Worm (Caenorhabditis elegans) whole organism, L2 larva: Measurements from ENCODE around the gene clp-9.

ENCODE experiments used
- C34F6.9 ChIP-seq: fragments of 150-350 bp; optimal IDR thresholded peaks from 2 replicates; lab custom pipeline; 2014; ENCODE audit warnings: missing biosample characterization, missing genetic modification characterization
- F13H6.1 ChIP-seq: sonication (generic microtip); optimal IDR thresholded peaks from 2 replicates; lab custom pipeline; 2016; ENCODE audit warnings: missing genetic modification characterization, missing compliant biosample characterization
- R02D3.7 ChIP-seq: fragments of 150-350 bp; optimal IDR thresholded peaks from 2 replicates; lab custom pipeline; 2014; ENCODE audit warnings: missing biosample characterization, missing genetic modification characterization
- Y55F3AM.14 ChIP-seq: fragments of 200-800 bp; sonication (Bioruptor generic); optimal IDR thresholded peaks from 2 replicates; lab custom pipeline; 2018; ENCODE audit warnings: mild to moderate bottlenecking, missing genetic modification characterization, missing compliant biosample characterization
- ZK546.5 ChIP-seq: sonication (generic microtip); optimal IDR thresholded peaks from 2 replicates; lab custom pipeline; 2017; ENCODE audit warnings: missing biosample characterization, missing genetic modification characterization
- aly-2 ChIP-seq: fragments of 150-350 bp; optimal IDR thresholded peaks from 2 replicates; lab custom pipeline; 2014; ENCODE audit warnings: missing biosample characterization, missing genetic modification characterization
- ama-1 ChIP-seq: fragments of 150-350 bp; optimal IDR thresholded peaks from 2 replicates; lab custom pipeline; 2018; ENCODE audit warnings: inconsistent platforms
- blmp-1 ChIP-seq: sonication (generic microtip); optimal IDR thresholded peaks from 2 replicates; lab custom pipeline; 2017; ENCODE audit warnings: missing genetic modification characterization, mild to moderate bottlenecking, missing compliant biosample characterization, antibody characterized with exemption, moderate library complexity; ENCODE audit not compliant: insufficient read depth
- ceh-16 ChIP-seq: fragments of 150-350 bp; optimal IDR thresholded peaks from 2 replicates; lab custom pipeline; 2014; ENCODE audit warnings: missing biosample characterization, missing genetic modification characterization
- crh-2 ChIP-seq: sonication (generic microtip); optimal IDR thresholded peaks from 2 replicates; lab custom pipeline; 2017; ENCODE audit warnings: missing biosample characterization, missing genetic modification characterization
- elt-1 ChIP-seq: fragments of 150-350 bp; optimal IDR thresholded peaks from 2 replicates; lab custom pipeline; 2014; ENCODE audit warnings: missing biosample characterization, missing genetic modification characterization
- elt-3 ChIP-seq: sonication (generic microtip); optimal IDR thresholded peaks from 2 replicates; lab custom pipeline; 2017; ENCODE audit warnings: missing biosample characterization, missing genetic modification characterization
- fos-1 ChIP-seq: fragments of 150-350 bp; optimal IDR thresholded peaks from 2 replicates; lab custom pipeline; 2014; ENCODE audit warnings: missing biosample characterization, missing genetic modification characterization
- lin-11 ChIP-seq: fragments of 150-350 bp; sonication (generic microtip); optimal IDR thresholded peaks from 2 replicates; lab custom pipeline; 2014; ENCODE audit warnings: missing biosample characterization, missing genetic modification characterization, inconsistent platforms, mixed read lengths
- lin-39 ChIP-seq: fragments of 150-350 bp; optimal IDR thresholded peaks from 2 replicates; lab custom pipeline; 2014; ENCODE audit warnings: missing biosample characterization, missing genetic modification reagents, missing genetic modification characterization
- mab-5 ChIP-seq: fragments of 150-350 bp; optimal IDR thresholded peaks from 2 replicates; lab custom pipeline; 2014; ENCODE audit warnings: missing biosample characterization, missing genetic modification characterization
- mbf-1 ChIP-seq: sonication (generic microtip); optimal IDR thresholded peaks from 2 replicates; lab custom pipeline; 2017; ENCODE audit warnings: missing biosample characterization, missing genetic modification characterization
- mdl-1 ChIP-seq, 2 experiments: fragments of 150-350 bp in 1 of 2; sonication (generic microtip) in 1 of 2; optimal IDR thresholded peaks; 2 replicates each; lab custom pipeline; 2017; ENCODE audit warnings: missing biosample characterization in 2 of 2, missing genetic modification characterization in 2 of 2
- nhr-11 ChIP-seq: fragments of 150-350 bp; optimal IDR thresholded peaks from 2 replicates; lab custom pipeline; 2014; ENCODE audit warnings: missing biosample characterization, missing genetic modification characterization
- nhr-12 ChIP-seq: fragments of 150-350 bp; optimal IDR thresholded peaks from 2 replicates; lab custom pipeline; 2014; ENCODE audit warnings: missing biosample characterization, missing genetic modification characterization
- nhr-129 ChIP-seq: fragments of 150-350 bp; optimal IDR thresholded peaks from 2 replicates; lab custom pipeline; 2014; ENCODE audit warnings: missing biosample characterization, missing genetic modification characterization
- nhr-21 ChIP-seq: fragments of 150-350 bp; optimal IDR thresholded peaks from 2 replicates; lab custom pipeline; 2014; ENCODE audit warnings: missing biosample characterization, missing genetic modification characterization
- nhr-23 ChIP-seq: fragments of 150-350 bp; optimal IDR thresholded peaks from 2 replicates; lab custom pipeline; 2014; ENCODE audit warnings: missing biosample characterization, missing genetic modification reagents, missing genetic modification characterization
- nhr-25 ChIP-seq: fragments of 150-350 bp; sonication (generic microtip); optimal IDR thresholded peaks from 3 replicates; lab custom pipeline; 2014; ENCODE audit warnings: missing biosample characterization, missing genetic modification characterization
- nhr-77 ChIP-seq: fragments of 150-350 bp; optimal IDR thresholded peaks from 2 replicates; lab custom pipeline; 2014; ENCODE audit warnings: missing biosample characterization, missing genetic modification characterization
- peb-1 ChIP-seq: fragments of 150-350 bp; optimal IDR thresholded peaks from 2 replicates; lab custom pipeline; 2014; ENCODE audit warnings: missing biosample characterization, missing genetic modification characterization
- skn-1 ChIP-seq: sonication (generic microtip); optimal IDR thresholded peaks from 2 replicates; lab custom pipeline; 2017; ENCODE audit warnings: missing biosample characterization, missing genetic modification characterization
- sma-3 ChIP-seq: sonication (generic microtip); optimal IDR thresholded peaks from 2 replicates; lab custom pipeline; 2016; ENCODE audit warnings: missing genetic modification reagents, missing genetic modification characterization, missing compliant biosample characterization
- sma-9 ChIP-seq, 2 experiments: fragments of 150-350 bp in 1 of 2; sonication (generic microtip) in 1 of 2; optimal IDR thresholded peaks; 2 replicates each; lab custom pipeline; 2014 to 2016; ENCODE audit warnings: missing genetic modification characterization in 2 of 2, mild to moderate bottlenecking in 1 of 2, missing biosample characterization in 1 of 2, missing compliant biosample characterization in 1 of 2, missing genetic modification reagents in 1 of 2, moderate library complexity in 1 of 2
- unc-39 ChIP-seq: fragments of 150-350 bp; optimal IDR thresholded peaks from 2 replicates; lab custom pipeline; 2014; ENCODE audit warnings: missing biosample characterization, missing genetic modification characterization
- unc-55 ChIP-seq: fragments of 150-350 bp; sonication (generic microtip); optimal IDR thresholded peaks from 3 replicates; lab custom pipeline; 2014; ENCODE audit warnings: missing biosample characterization, missing genetic modification reagents, missing genetic modification characterization
- unc-62 ChIP-seq: fragments of 150-350 bp; optimal IDR thresholded peaks from 2 replicates; lab custom pipeline; 2014; ENCODE audit warnings: missing biosample characterization, missing genetic modification reagents, missing genetic modification characterization
- ztf-1 ChIP-seq: fragments of 200-800 bp; sonication (Bioruptor generic); conservative IDR thresholded peaks from 2 replicates; pipeline ENCODE4 v1.3.6; 2022; ENCODE audit warnings: missing genetic modification characterization, missing compliant biosample characterization
- ztf-11 ChIP-seq: sonication (generic microtip); optimal IDR thresholded peaks from 2 replicates; lab custom pipeline; 2017; ENCODE audit warnings: missing biosample characterization, missing genetic modification characterization
- ztf-4 ChIP-seq: fragments of 150-350 bp; optimal IDR thresholded peaks from 2 replicates; lab custom pipeline; 2014; ENCODE audit warnings: missing biosample characterization, missing genetic modification characterization

clp-9 gene

DNA sequence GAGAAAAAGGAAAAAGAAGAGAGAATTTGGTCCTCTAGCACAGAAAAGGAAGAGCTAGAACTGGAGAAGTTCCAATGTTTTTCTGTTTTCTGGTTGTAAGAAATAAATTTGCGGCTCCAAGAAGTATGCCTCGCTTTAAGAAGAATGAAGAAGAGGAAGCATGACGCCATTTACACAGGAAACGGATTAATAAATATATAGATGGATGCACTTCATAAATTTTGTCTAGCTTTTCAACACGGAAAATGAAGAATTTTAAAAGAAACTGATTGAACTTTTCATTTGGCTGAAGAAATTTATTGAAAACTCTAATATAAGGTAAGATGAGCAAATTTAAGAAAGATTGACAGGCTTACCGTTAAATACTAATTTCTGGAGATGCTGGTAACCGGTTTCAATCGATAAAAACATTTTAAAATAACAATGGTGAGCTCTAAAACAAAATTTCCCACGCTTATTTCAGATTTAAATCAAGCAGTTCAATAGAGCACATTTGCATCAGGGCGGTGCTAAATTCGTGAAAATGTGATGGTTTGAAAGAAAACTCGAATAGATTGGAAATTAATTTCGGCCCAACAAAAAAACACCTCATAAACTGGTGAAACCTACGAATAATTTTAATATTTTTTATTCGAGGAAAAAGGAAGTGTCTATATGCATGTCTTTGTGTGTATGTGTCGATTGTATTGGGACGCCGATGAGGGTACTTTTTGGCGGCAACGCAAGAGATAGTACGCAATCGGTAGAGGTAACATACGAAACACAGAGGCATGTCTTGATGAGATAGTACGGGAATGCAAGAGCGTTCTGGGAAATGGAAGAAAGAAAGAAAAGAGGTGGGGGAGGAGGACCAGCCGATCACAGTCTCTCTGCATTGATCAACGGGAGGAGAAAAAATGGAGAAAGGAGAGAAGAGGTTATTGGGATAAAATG, 29.6 kb downstream of the clp-9 start (continued):
- TF ChIP-seq sma-3 (GFP tag; lab: Kevin White, UChicago), result peak; percentile 34
- TF ChIP-seq nhr-77 (tag; lab: Kevin White, UChicago), result no peak
- TF ChIP-seq elt-3 (tag; lab: Kevin White, UChicago), result no peak
- no peak for TF ChIP-seq ztf-4 (tag; lab: Kevin White, UChicago)
- TF ChIP-seq nhr-21 (tag; lab: Kevin White, UChicago), result no peak
- no peak for TF ChIP-seq Y55F3AM.14 (GFP tag; lab: Kevin White, UChicago)
- no peak for TF ChIP-seq aly-2 (tag; lab: Kevin White, UChicago)
- no peak for TF ChIP-seq skn-1 (tag; lab: Kevin White, UChicago)
- TF ChIP-seq mab-5 (tag; lab: Kevin White, UChicago), result no peak
- TF ChIP-seq ztf-1 (GFP tag; lab: Robert Waterston, UW), result no peak
- TF ChIP-seq, all 48 proteins: peak for 9

DNA sequence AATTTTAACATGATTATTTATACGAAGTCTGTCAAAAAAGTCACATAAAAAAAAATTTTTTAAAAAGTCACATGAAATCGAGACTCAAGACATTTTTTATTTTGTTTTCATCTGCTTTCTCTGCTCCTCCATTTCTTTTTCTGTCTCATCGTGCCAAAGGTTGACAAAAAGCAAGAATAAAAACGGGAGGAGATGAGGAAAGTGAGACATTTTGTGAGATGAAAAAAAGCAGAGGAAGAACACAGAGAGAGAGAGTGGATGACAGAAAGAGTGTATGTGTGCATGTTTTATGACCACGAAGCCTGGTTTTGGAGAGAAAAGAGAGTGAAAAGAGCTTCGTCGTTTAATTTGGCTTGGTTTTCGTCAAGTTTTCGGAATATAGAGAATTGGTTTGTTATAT, 32.0 kb downstream of the clp-9 start:
- TF ChIP-seq unc-55 (GFP tag; lab: Kevin White, UChicago) (peak; percentile 47), crh-2 (tag; lab: Kevin White, UChicago) (no peak), nhr-21 (tag; lab: Kevin White, UChicago) (no peak), aly-2 (tag; lab: Kevin White, UChicago) (no peak), unc-62 (GFP tag; lab: Kevin White, UChicago) (no peak), nhr-11 (tag; lab: Kevin White, UChicago) (no peak), nhr-129 (peak; percentile 5), Y55F3AM.14 (GFP tag; lab: Kevin White, UChicago) (no peak), C34F6.9 (peak; percentile 55)

DNA sequence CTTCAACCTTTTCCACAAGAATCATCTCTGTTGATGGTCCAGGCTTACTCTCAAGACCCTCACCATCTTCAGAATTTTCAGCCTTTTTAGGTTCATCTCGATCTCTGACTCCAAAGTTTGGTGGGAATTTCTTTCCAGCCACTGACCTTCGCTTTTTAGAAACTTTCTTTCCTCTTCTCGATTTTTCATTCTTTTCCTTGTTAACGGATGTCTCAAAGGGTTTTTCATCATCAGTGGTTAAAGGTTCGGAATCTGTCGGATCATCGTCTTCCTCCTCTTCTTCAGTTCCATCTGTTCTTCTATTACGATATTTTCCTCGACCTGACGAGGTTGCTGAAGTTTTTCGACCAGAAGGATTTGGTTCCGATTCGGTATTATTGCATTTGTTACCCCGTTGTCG, 37.2 kb downstream of the clp-9 start:
- TF ChIP-seq mdl-1 (tag; optimal IDR thresholded peaks at IDR 0.05; lab: Kevin White, UChicago) (no peak), Y55F3AM.14 (GFP tag; lab: Kevin White, UChicago) (no peak), mab-5 (tag; lab: Kevin White, UChicago) (no peak), peb-1 (tag; lab: Kevin White, UChicago) (no peak), nhr-23 (no peak), F13H6.1 (no peak), ama-1 (no peak), nhr-12 (tag; lab: Kevin White, UChicago) (no peak), unc-55 (GFP tag; lab: Kevin White, UChicago) (no peak), nhr-25 (tag; lab: Kevin White, UChicago) (no peak), ceh-16 (no peak), ztf-11 (tag; lab: Kevin White, UChicago) (no peak), mbf-1 (no peak), lin-39 (tag; lab: Kevin White, UChicago) (no peak), aly-2 (tag; lab: Kevin White, UChicago) (no peak), blmp-1 (no peak), ztf-1 (GFP tag; lab: Robert Waterston, UW) (no peak), skn-1 (tag; lab: Kevin White, UChicago) (no peak), sma-9 (GFP tag; optimal IDR thresholded peaks at IDR 0.05; lab: Kevin White, UChicago) (no peak), sma-9 (tag; optimal IDR thresholded peaks at IDR 0.05; lab: Kevin White, UChicago) (no peak)
- TF ChIP-seq, all 48 proteins: peak for 0

DNA sequence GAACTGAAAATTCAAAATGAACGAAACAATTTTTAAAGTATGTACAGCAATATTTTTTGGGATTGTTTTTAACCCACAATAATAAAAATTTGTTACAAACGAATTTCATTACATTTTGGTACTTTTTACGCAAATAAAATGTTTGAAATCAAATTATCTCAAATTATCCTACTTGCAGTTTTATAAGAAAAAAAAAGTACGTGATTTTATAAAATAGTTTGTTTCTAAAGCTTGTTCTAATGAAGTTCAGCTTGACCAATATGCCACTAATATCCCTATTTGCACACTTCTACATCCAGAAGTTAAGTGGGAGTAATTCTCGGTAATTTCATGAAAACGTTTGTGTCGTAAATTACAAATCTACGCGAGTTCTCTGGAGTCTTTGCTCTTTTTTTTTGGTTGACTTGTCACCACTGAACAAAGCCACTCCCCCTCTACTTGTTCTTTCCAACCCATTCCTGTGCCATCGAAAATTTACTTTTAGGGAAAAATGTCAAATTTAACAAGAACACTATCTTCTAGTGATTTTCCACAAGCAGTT, 42.3 kb downstream of the clp-9 start, which contains the start of gene sru-8:
Gene sru-8 (plus strand): TSS at position 491 of the 541 bp plus-strand sequence.
- no peak for TF ChIP-seq unc-62 (GFP tag; lab: Kevin White, UChicago)

DNA sequence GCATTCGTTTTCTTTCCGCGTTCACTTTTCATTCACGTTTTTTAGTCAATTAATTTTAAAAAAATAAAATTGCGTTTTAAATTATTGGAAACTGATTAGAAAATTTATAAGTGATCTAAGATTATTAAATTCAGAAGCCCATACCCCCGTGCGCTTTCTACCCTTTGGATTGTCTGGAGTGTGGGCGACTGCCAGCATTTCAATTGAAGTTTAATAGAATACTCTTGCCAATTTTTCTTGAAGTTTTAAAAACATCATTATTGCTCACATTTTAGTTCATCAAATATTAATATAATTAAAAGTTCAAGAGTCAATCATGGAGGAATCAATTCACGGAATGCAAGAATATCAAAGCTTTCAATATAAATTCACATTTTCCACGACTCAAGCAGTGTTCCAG, 44.4 kb downstream of the clp-9 start, which contains the start of gene sru-36:
Gene sru-36 (plus strand): TSS at position 301 of the 400 bp plus-strand sequence.
- TF ChIP-seq ztf-4 (tag; lab: Kevin White, UChicago) (no peak), nhr-77 (tag; lab: Kevin White, UChicago) (no peak), unc-39 (tag; lab: Kevin White, UChicago) (no peak), elt-3 (tag; lab: Kevin White, UChicago) (no peak), sma-3 (GFP tag; lab: Kevin White, UChicago) (no peak), blmp-1 (no peak), ZK546.5 (tag; lab: Kevin White, UChicago) (no peak), R02D3.7 (no peak), ztf-1 (GFP tag; lab: Robert Waterston, UW) (no peak), fos-1 (tag; lab: Kevin White, UChicago) (no peak), crh-2 (tag; lab: Kevin White, UChicago) (no peak), elt-1 (tag; lab: Kevin White, UChicago) (no peak), C34F6.9 (no peak), Y55F3AM.14 (GFP tag; lab: Kevin White, UChicago) (no peak), lin-11 (tag; lab: Kevin White, UChicago) (no peak), F13H6.1 (no peak)
